Fruit fly (Drosophila melanogaster): ENCODE measurements around the gene Cp15.
A peak's percentile ranks its signal among the peaks of the same experiment; 100 is the strongest.

The Cp15 gene

dm6 chr3L:8707075-8707474 lies 21.2 kb upstream of the Cp15 start (continued):
- TF ChIP-seq CG6254 (GFP tag; optimal IDR thresholded peaks at IDR 0.05) (no peak), CG1529 (GFP tag; optimal IDR thresholded peaks at IDR 0.05) (no peak), mirr (GFP tag; optimal IDR thresholded peaks at IDR 0.05) (peak; percentile 69), E2f2 (GFP tag; IDR thresholded peaks at IDR 0.05) (no peak), nerfin-2 (GFP tag; IDR thresholded peaks at IDR 0.05; ENCODE audit: partially characterized antibody) (0 out of 2 replicates have a peak, but pooled peaks have one; percentile 27), Lhr (GFP tag; optimal IDR thresholded peaks at IDR 0.05) (no peak), CG7786 (GFP tag; optimal IDR thresholded peaks at IDR 0.05) (no peak), dm (GFP tag; optimal IDR thresholded peaks at IDR 0.05) (no peak), HLHmδ (GFP tag; optimal IDR thresholded peaks at IDR 0.05) (no peak)

DNA sequence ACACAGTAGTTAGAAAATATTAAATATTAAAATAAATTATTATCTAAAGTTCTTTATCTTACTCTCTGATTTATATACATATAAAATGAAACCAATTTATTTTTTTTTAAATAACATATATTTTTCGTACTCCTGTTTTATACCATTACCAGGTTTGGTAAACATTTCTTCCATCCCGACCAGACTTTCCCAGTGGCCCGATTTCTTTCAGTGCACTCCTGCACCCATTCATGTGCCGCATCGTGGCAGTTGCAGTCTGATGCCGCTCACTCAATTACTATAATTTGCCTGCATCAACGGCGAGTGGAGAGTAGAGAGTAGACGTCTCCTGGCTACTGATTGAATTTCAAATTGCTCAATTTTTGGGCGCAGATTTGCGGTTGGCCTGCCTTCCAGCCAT lies 20.5 kb upstream of the Cp15 start:
- TF ChIP-seq gem (tag; optimal IDR thresholded peaks at IDR 0.05) (peak; percentile 6), CG11456 (GFP tag; IDR thresholded peaks at IDR 0.05) (0 out of 3 replicates have a peak, but pooled peaks have one; percentile 37), Aef1 (GFP tag; IDR thresholded peaks at IDR 0.05) (0 out of 3 replicates have a peak, but pooled peaks have one; percentile 18), Gug (GFP tag; IDR thresholded peaks at IDR 0.05) (0 out of 4 replicates have a peak, but pooled peaks have one; percentile 13), crp (GFP tag; optimal IDR thresholded peaks at IDR 0.05) (no peak), CG17361 (GFP tag; IDR thresholded peaks at IDR 0.05) (0 out of 3 replicates have a peak, but pooled peaks have one; percentile 34), Rfx (GFP tag; IDR thresholded peaks at IDR 0.05) (0 out of 2 replicates have a peak, but pooled peaks have one; percentile 15), seq (GFP tag; IDR thresholded peaks at IDR 0.05) (no peak)

- TF ChIP-seq CG12769 (tag; optimal IDR thresholded peaks at IDR 0.05), result peak; percentile 27
- TF ChIP-seq Mad (GFP tag; optimal IDR thresholded peaks at IDR 0.05), result no peak
- TF ChIP-seq CG17802 (tag; optimal IDR thresholded peaks at IDR 0.05), result no peak
- TF ChIP-seq CG16863 (GFP tag; optimal IDR thresholded peaks at IDR 0.05), result no peak
- TF ChIP-seq D19A (tag; optimal IDR thresholded peaks at IDR 0.05), result peak; percentile 25
- TF ChIP-seq CG13894 (tag; optimal IDR thresholded peaks at IDR 0.05), result no peak
- TF ChIP-seq sd (tag; optimal IDR thresholded peaks at IDR 0.05), result peak; percentile 21
- TF ChIP-seq lab (GFP tag; optimal IDR thresholded peaks at IDR 0.05), result peak; percentile 6
- no peak for TF ChIP-seq fd64A (GFP tag; optimal IDR thresholded peaks at IDR 0.05)
- TF ChIP-seq CG17186 (GFP tag; optimal IDR thresholded peaks at IDR 0.05), result no peak
- no peak for TF ChIP-seq NC2α (GFP tag; optimal IDR thresholded peaks at IDR 0.05)
- no peak for TF ChIP-seq Pdp1 (GFP tag; optimal IDR thresholded peaks at IDR 0.05)
- no peak for TF ChIP-seq tll (GFP tag; optimal IDR thresholded peaks at IDR 0.05)
- no peak for TF ChIP-seq Fer2 (tag; optimal IDR thresholded peaks at IDR 0.05)
- TF ChIP-seq danr (GFP tag; IDR thresholded peaks at IDR 0.05), result no peak
- no peak for TF ChIP-seq CG2129 (GFP tag; IDR thresholded peaks at IDR 0.05; ENCODE audit: partially characterized antibody)
- TF ChIP-seq pfk (GFP tag; optimal IDR thresholded peaks at IDR 0.05), result no peak
- TF ChIP-seq CG11247 (GFP tag; IDR thresholded peaks at IDR 0.05), result no peak
- peak; percentile 26 for TF ChIP-seq Med (GFP tag)
- no peak for TF ChIP-seq CG6272 (GFP tag; IDR thresholded peaks at IDR 0.05)
- no peak for TF ChIP-seq chif (GFP tag; optimal IDR thresholded peaks at IDR 0.05)
- no peak for TF ChIP-seq mirr (GFP tag; optimal IDR thresholded peaks at IDR 0.05)
- no peak for TF ChIP-seq ham (GFP tag; IDR thresholded peaks at IDR 0.05)
- no peak for TF ChIP-seq CG5953 (GFP tag; IDR thresholded peaks at IDR 0.05)
- TF ChIP-seq chm (GFP tag; IDR thresholded peaks at IDR 0.05), result no peak
- TF ChIP-seq Trl (optimal IDR thresholded peaks at IDR 0.05), result no peak
- no peak for TF ChIP-seq Trl (GFP tag; optimal IDR thresholded peaks at IDR 0.05)
- peak; percentile 35; the same call in 2 of the 3 replicates for TF ChIP-seq row (GFP tag; IDR thresholded peaks at IDR 0.05)
- no peak for TF ChIP-seq CG3407 (GFP tag; optimal IDR thresholded peaks at IDR 0.05)
- no peak for TF ChIP-seq jing (GFP tag; optimal IDR thresholded peaks at IDR 0.05)
- TF ChIP-seq gsb-n (tag; optimal IDR thresholded peaks at IDR 0.05), result no peak
- TF ChIP-seq lov (optimal IDR thresholded peaks at IDR 0.05), result no peak
- no peak for TF ChIP-seq lov (GFP tag; IDR thresholded peaks at IDR 0.05)
Observed at dm6 chr3L:8708856-8709255, 19.4 kb upstream of the Cp15 start.

All from whole organism, embryonic.